Worm (Caenorhabditis elegans): ENCODE data around the gene sprr-3.

Gene sprr-3

DNA sequence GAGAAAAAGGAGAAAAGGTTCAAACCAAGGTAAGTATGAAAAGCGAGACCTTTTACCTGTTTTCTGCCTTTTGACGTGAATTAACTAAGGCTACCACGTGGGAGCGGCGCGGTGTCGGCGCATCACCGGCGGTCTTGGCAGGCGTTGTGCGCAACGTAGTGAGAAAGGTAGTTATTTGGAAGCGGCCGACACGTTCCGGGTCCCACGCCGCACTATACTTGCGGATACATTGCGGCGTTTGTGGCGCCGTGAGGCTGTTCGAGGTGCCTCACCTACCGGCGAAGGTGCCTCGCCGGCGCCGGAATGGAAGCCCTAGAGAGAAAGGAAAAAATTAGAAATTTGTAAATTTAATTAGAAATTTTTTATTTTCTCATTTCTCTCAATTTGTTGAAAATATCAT lies 10.8 kb downstream of the sprr-3 start:
- TF ChIP-seq madf-5 (GFP tag; IDR thresholded peaks at IDR 0.05) = 0 out of 4 replicates have a peak, but pooled peaks of 1 of the 2 experiments have one; percentile 31
- TF ChIP-seq set-16 (GFP tag; IDR thresholded peaks at IDR 0.05) = peak; percentile 79; the same call in 1 of the 2 replicates
- no peak for TF ChIP-seq nhr-102 (tag; optimal IDR thresholded peaks at IDR 0.05)
- TF ChIP-seq R02D3.7 (tag; optimal IDR thresholded peaks at IDR 0.05) = no peak
- no peak for TF ChIP-seq F44E2.7 (GFP tag; IDR thresholded peaks at IDR 0.05)
- TF ChIP-seq egl-43 (GFP tag; IDR thresholded peaks at IDR 0.05) = 0 out of 2 replicates have a peak, but pooled peaks have one; percentile 53
- TF ChIP-seq cey-2 (tag; optimal IDR thresholded peaks at IDR 0.05; ENCODE audit: borderline replicate concordance, insufficient read depth) = no peak
- 0 out of 2 replicates have a peak, but pooled peaks have one; percentile 47 for TF ChIP-seq ceh-44 (GFP tag; IDR thresholded peaks at IDR 0.05)
- TF ChIP-seq nhr-11 (tag; optimal IDR thresholded peaks at IDR 0.05) = no peak

DNA sequence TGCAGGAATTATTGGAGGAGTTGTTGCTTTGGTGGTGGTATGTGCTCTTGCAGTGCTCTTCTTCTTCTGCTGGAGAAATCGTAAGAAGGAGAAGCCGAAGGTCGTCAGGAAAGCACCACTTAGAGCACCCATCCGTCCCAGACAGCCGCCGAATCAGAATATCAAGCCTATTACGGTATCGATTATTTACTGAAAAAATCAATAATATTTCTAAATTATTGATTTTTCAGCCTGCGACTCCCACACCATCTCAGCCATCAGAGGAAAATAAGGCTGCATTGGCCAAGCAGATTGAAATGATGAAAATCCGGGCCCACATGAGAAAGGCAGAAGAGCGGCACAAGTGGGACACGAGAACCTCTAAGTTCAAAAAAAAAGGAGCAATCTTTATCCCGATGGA lies 14.1 kb downstream of the sprr-3 start:
- TF ChIP-seq ceh-28 (tag; optimal IDR thresholded peaks at IDR 0.05) (peak; percentile 74), ZK546.5 (tag; optimal IDR thresholded peaks at IDR 0.05) (no peak)

ce11 chrIV:2561358-2561757 lies 19.3 kb downstream of the sprr-3 start, which contains the start of gene Y69A2AR.46:
TSS of gene Y69A2AR.46 (plus strand) at chrIV:2561658.
- no peak for TF ChIP-seq dmd-8 (GFP tag; IDR thresholded peaks at IDR 0.05)
- no peak for TF ChIP-seq skn-1 (tag; optimal IDR thresholded peaks at IDR 0.05)
- TF ChIP-seq nhr-102 (tag; optimal IDR thresholded peaks at IDR 0.05) = no peak
- no peak for TF ChIP-seq daf-19 (GFP tag; conservative IDR thresholded peaks at IDR 0.05)
- TF ChIP-seq aha-1 (tag) = no peak
- no peak for TF ChIP-seq lsy-2 (tag; optimal IDR thresholded peaks at IDR 0.05)
- TF ChIP-seq mxl-3 (GFP tag; optimal IDR thresholded peaks at IDR 0.05) = no peak
- no peak for TF ChIP-seq ama-1 (optimal IDR thresholded peaks at IDR 0.05)
- TF ChIP-seq egl-27 (tag; optimal IDR thresholded peaks at IDR 0.05) = no peak
- TF ChIP-seq mdl-1 (tag; optimal IDR thresholded peaks at IDR 0.05) = no peak
- no peak for TF ChIP-seq set-16 (GFP tag; IDR thresholded peaks at IDR 0.05)
- no peak for TF ChIP-seq tra-1 (GFP tag; IDR thresholded peaks at IDR 0.05)
- no peak for TF ChIP-seq php-3 (GFP tag; IDR thresholded peaks at IDR 0.05)
- TF ChIP-seq dpl-1 (GFP tag; optimal IDR thresholded peaks at IDR 0.05) = no peak
- no peak for TF ChIP-seq unc-39 (tag; optimal IDR thresholded peaks at IDR 0.05)
- no peak for TF ChIP-seq hmg-1.1 (GFP tag; IDR thresholded peaks at IDR 0.05)
- no peak for TF ChIP-seq spr-3 (GFP tag; optimal IDR thresholded peaks at IDR 0.05)
- no peak for TF ChIP-seq daf-16 (GFP tag; optimal IDR thresholded peaks at IDR 0.05)
- no peak for TF ChIP-seq daf-16 (tag; optimal IDR thresholded peaks at IDR 0.05)
- TF ChIP-seq nhr-41 (GFP tag; IDR thresholded peaks at IDR 0.05) = no peak

DNA sequence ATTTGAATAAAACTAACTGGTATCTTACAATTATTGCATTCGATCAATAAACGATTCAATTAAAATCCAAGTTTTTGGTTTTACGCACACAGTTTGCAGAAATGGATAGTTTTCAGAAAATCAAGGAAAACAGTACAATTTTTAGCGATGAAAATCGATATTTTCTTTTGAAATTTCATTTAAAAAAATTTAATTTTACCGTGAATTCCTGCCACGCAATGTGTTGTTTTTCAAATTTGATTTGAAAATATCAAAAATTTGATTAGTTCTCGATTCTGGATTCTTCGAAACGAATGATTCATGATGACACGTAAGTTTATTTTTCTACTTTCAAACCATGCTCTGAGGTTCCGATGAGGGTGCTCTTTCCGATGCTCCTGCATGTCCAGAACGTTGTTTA lies 20.0 kb downstream of the sprr-3 start, which contains the start of gene Y69A2AR.50:
TSS of gene Y69A2AR.50 (plus strand) at position 301 of the 400 bp plus-strand sequence.
- no peak for TF ChIP-seq F49E8.2 (tag; optimal IDR thresholded peaks at IDR 0.05; ENCODE audit: borderline replicate concordance)
- TF ChIP-seq nhr-10 (tag; optimal IDR thresholded peaks at IDR 0.05) = no peak
- TF ChIP-seq lsy-2 (tag; optimal IDR thresholded peaks at IDR 0.05) = no peak

- TF ChIP-seq snpc-4 (tag; optimal IDR thresholded peaks at IDR 0.05) (no peak), Y5F2A.4 (GFP tag; optimal IDR thresholded peaks at IDR 0.05) (no peak), spr-1 (tag; optimal IDR thresholded peaks at IDR 0.05) (no peak), nhr-6 (tag; optimal IDR thresholded peaks at IDR 0.05) (no peak), Y75B8A.6 (GFP tag; IDR thresholded peaks at IDR 0.05) (no peak)
Measured at ce11 chrIV:2563969-2564368, 21.9 kb downstream of the sprr-3 start, which contains the start of gene Y69A2AR.24. TSS of gene Y69A2AR.24 (minus strand) at chrIV:2564069.
